Fruit fly (Drosophila melanogaster): ENCODE measurements around the gene CG9331.
A peak's percentile ranks its signal among the peaks of the same experiment; 100 is the strongest.

CG9331 gene

DNA sequence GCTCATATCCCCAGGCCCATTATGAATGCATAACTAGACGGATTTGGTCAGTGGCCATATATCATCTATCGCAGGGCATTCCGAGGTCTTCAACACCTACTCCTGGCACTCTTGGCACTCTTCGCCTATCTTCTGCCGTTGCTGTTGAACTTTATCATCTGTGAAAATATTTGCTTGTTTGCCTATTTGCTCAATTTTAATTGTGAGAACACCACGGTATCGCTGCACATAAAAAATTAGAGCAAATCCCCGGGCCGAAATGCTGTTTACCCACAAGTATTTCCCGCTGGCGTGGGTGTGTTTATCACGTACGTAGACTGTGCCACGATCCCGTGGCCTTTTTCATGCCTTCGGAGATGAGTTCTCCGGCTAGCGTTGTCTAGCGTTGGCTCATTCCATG, 41.9 kb upstream of the CG9331 start:
- TF ChIP-seq vri (GFP tag; optimal IDR thresholded peaks at IDR 0.05) (peak; percentile 45), topi (GFP tag; optimal IDR thresholded peaks at IDR 0.05) (peak; percentile 26), fkh (GFP tag; optimal IDR thresholded peaks at IDR 0.05) (peak; percentile 94), salr (GFP tag; optimal IDR thresholded peaks at IDR 0.05) (no peak), CG6854 (GFP tag; optimal IDR thresholded peaks at IDR 0.05) (no peak), Sox14 (GFP tag; optimal IDR thresholded peaks at IDR 0.05) (no peak), CG32006 (GFP tag; optimal IDR thresholded peaks at IDR 0.05) (no peak)

DNA sequence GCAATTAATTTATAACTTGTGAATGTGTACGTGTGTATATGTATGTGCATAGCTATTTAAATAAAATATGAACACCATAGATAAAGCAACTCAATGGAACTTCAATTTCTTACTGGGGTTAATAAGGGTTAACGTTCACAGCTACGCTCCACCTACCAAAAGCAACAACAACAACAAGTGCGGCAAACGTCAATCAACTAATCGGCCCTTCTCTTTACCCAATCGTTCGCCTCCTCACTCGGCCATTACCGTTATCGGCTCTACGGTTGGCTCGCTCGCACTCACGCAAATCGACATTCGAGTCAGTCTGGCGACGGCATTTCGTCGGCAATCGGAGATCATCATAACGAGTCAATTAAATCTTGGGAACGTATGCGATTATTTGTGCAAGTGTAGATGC, 39.6 kb upstream of the CG9331 start:
- TF ChIP-seq Smox (GFP tag; optimal IDR thresholded peaks at IDR 0.05) (peak; percentile 4), CG6163 (GFP tag; IDR thresholded peaks at IDR 0.05) (0 out of 3 replicates have a peak, but pooled peaks have one; percentile 12), svp (GFP tag) (peak; percentile 48), Eip78C (GFP tag) (peak; percentile 16), CG8119 (GFP tag; IDR thresholded peaks at IDR 0.05) (no peak), CG15336 (GFP tag; IDR thresholded peaks at IDR 0.05) (no peak), esn (GFP tag; optimal IDR thresholded peaks at IDR 0.05) (peak; percentile 5)

DNA sequence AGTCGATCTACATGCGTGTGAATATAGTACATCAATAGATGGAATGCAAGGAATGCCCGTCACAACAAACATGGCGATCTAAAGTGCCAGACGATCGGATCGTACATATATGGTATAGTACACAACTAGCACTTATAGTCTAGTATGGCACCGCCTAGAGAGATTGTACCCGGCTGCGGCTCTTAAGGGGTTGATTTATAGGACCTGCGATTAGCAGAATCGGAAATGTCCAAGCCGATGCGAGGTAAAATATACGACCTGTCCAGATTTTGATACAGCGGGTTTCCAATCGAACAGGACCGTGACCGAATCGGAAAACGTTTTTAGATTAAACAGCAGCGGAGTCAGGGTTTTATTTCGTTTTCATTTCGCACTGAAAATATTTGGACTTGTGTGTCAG, 38.7 kb upstream of the CG9331 start:
- TF ChIP-seq Hr4 (GFP tag; optimal IDR thresholded peaks at IDR 0.05) (no peak), spab (GFP tag; optimal IDR thresholded peaks at IDR 0.05) (no peak), dac (GFP tag; optimal IDR thresholded peaks at IDR 0.05) (no peak), lz (GFP tag; optimal IDR thresholded peaks at IDR 0.05) (no peak), CG10669 (GFP tag; optimal IDR thresholded peaks at IDR 0.05) (no peak), vri (GFP tag; optimal IDR thresholded peaks at IDR 0.05) (no peak), Hr38 (GFP tag; optimal IDR thresholded peaks at IDR 0.05) (no peak), pdm3 (GFP tag; optimal IDR thresholded peaks at IDR 0.05) (no peak), Eip75B (GFP tag; optimal IDR thresholded peaks at IDR 0.05) (no peak), Smox (GFP tag; optimal IDR thresholded peaks at IDR 0.05) (no peak), CG3032 (tag; optimal IDR thresholded peaks at IDR 0.05) (no peak), fd59A (GFP tag; optimal IDR thresholded peaks at IDR 0.05) (no peak), acj6 (GFP tag; optimal IDR thresholded peaks at IDR 0.05) (no peak), CG11294 (GFP tag; IDR thresholded peaks at IDR 0.05) (no peak), cyc (GFP tag; optimal IDR thresholded peaks at IDR 0.05) (no peak), CG8632 (GFP tag; optimal IDR thresholded peaks at IDR 0.05) (no peak), Eip93F (GFP tag; optimal IDR thresholded peaks at IDR 0.05) (no peak)

DNA sequence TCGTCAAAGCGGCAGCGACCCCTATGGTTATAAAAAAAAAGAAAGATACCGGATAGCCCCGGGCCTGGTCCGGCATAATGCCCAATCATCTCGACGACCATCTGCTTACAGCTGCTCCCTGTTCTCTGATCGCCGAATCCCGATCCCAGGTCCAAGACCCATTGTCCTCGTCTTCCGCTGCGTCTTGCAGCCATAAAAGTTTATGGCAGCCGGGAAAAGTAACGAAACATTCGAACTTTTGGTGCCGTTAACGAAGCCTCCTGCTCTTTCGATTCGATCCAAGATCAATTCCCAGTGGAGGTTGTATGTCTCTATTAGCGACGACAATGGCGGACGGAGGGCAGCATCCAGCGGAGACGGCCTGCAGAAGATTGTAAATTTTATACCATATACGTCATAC, 37.3 kb upstream of the CG9331 start:
- TF ChIP-seq eg (GFP tag; IDR thresholded peaks at IDR 0.05) (no peak), lz (GFP tag; optimal IDR thresholded peaks at IDR 0.05) (no peak), CG8119 (GFP tag; IDR thresholded peaks at IDR 0.05) (no peak), vri (GFP tag; optimal IDR thresholded peaks at IDR 0.05) (no peak), CG8319 (GFP tag; optimal IDR thresholded peaks at IDR 0.05) (no peak), CG6854 (GFP tag; optimal IDR thresholded peaks at IDR 0.05) (no peak), net (GFP tag; optimal IDR thresholded peaks at IDR 0.05) (no peak), CG10631 (GFP tag; optimal IDR thresholded peaks at IDR 0.05) (no peak), achi (GFP tag; optimal IDR thresholded peaks at IDR 0.05) (no peak)

DNA sequence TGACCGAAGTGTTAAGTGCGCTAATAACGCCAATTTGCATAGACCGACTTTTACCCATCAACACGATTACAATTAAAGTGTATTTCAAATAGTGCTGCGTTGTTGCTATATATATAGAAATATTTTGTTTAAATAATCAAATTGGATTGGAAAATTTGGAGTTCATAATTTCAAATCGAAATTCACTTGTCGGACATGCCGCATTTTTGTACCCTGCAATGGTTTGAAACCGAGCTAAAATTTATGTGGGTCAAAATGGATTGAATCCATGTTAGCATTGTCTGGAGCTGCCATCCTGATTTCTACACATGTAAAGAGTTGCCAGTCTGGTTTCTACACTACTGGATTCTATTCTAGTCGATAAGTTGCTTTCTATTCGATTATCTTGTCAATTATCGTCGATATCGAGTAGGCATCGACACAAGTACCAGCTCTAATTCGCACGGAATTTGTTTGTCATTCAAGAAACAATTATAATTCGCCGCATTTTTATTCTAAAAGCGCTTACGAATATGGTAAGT, 35.3 kb upstream of the CG9331 start, which contains the start of gene Pomp:
Gene Pomp (plus strand): TSS at position 386 of the 521 bp plus-strand sequence.
- TF ChIP-seq ss (GFP tag; optimal IDR thresholded peaks at IDR 0.05), result peak in 1 of 2 experiments; percentile 13
- TF ChIP-seq CG8319 (GFP tag; optimal IDR thresholded peaks at IDR 0.05), result peak; percentile 66
- peak; percentile 70 for TF ChIP-seq CG31627 (GFP tag; optimal IDR thresholded peaks at IDR 0.05)
- peak; percentile 59 for TF ChIP-seq Lpt (GFP tag; optimal IDR thresholded peaks at IDR 0.05)
- peak; percentile 75 for TF ChIP-seq net (GFP tag; optimal IDR thresholded peaks at IDR 0.05)
- peak; percentile 93 for TF ChIP-seq Eip78C (GFP tag)
- peak; percentile 62 for TF ChIP-seq CG10669 (GFP tag; optimal IDR thresholded peaks at IDR 0.05)
- TF ChIP-seq pdm3 (GFP tag; optimal IDR thresholded peaks at IDR 0.05), result peak; percentile 71
- peak; percentile 82 for TF ChIP-seq esn (GFP tag; optimal IDR thresholded peaks at IDR 0.05)
- peak; percentile 74 for TF ChIP-seq topi (GFP tag; optimal IDR thresholded peaks at IDR 0.05)
- TF ChIP-seq CG11902 (GFP tag; optimal IDR thresholded peaks at IDR 0.05), result peak; percentile 54
- TF ChIP-seq CG32006 (GFP tag; optimal IDR thresholded peaks at IDR 0.05), result peak; percentile 75
- TF ChIP-seq CG10631 (GFP tag; optimal IDR thresholded peaks at IDR 0.05), result peak; percentile 68
- peak; percentile 53 for TF ChIP-seq Eip93F (GFP tag; optimal IDR thresholded peaks at IDR 0.05)
- TF ChIP-seq OdsH (GFP tag; optimal IDR thresholded peaks at IDR 0.05), result peak; percentile 80
- TF ChIP-seq CG11762 (GFP tag; optimal IDR thresholded peaks at IDR 0.05; ENCODE audit: insufficient read depth), result peak; percentile 51
- peak; percentile 42 for TF ChIP-seq Blimp-1 (GFP tag; optimal IDR thresholded peaks at IDR 0.05)
- no peak for TF ChIP-seq CG6276 (GFP tag; optimal IDR thresholded peaks at IDR 0.05)
- peak; percentile 75 for TF ChIP-seq Smox (GFP tag; optimal IDR thresholded peaks at IDR 0.05)
- TF ChIP-seq CG6163 (GFP tag; IDR thresholded peaks at IDR 0.05), result peak; percentile 70
- peak; percentile 36 for TF ChIP-seq spab (GFP tag; optimal IDR thresholded peaks at IDR 0.05)
- no peak for TF ChIP-seq CG16779 (tag; optimal IDR thresholded peaks at IDR 0.05)
- no peak for TF ChIP-seq Hr38 (GFP tag; optimal IDR thresholded peaks at IDR 0.05)
